Fruit fly (Drosophila melanogaster) whole organism, embryonic: ENCODE data around the gene CG4988.

Source experiments
- ATbp ChIP-seq: fragments of 200-800 bp; sonication (Bioruptor generic); optimal IDR thresholded peaks from 2 replicates; lab custom pipeline; 2017; ENCODE audit warnings: missing biosample characterization, mild to moderate bottlenecking, missing genetic modification characterization, missing genetic modification reagents
- Bgb ChIP-seq: fragments of 200-800 bp; sonication (Bioruptor generic); IDR thresholded peaks from 2 replicates; pipeline ENCODE4 v1.3.6; 2022; ENCODE audit warnings: missing biosample characterization, missing genetic modification characterization; ENCODE audit not compliant: partially characterized antibody
- C15 ChIP-seq: fragments of 200-800 bp; sonication (Bioruptor generic); IDR thresholded peaks from 3 replicates; pipeline ENCODE4 v1.3.6; 2022; ENCODE audit warnings: missing biosample characterization, missing genetic modification characterization
- CG10462 ChIP-seq: fragments of 200-800 bp; sonication (Bioruptor generic); optimal IDR thresholded peaks from 2 replicates; lab custom pipeline; 2016; ENCODE audit warnings: missing biosample characterization, missing genetic modification characterization
- CG10543 ChIP-seq: fragments of 200-800 bp; sonication (Bioruptor generic); optimal IDR thresholded peaks from 3 replicates; lab custom pipeline; 2017; ENCODE audit warnings: missing biosample characterization, mild to moderate bottlenecking, missing genetic modification characterization, moderate library complexity
- CG10565 ChIP-seq: fragments of 200-800 bp; sonication (Bioruptor generic); optimal IDR thresholded peaks from 3 replicates; lab custom pipeline; 2016; ENCODE audit warnings: missing biosample characterization, mild to moderate bottlenecking, missing genetic modification characterization
- CG11456 ChIP-seq: fragments of 200-800 bp; sonication (Bioruptor generic); IDR thresholded peaks from 3 replicates; pipeline ENCODE4 v1.3.6; 2022; ENCODE audit warnings: missing biosample characterization, missing genetic modification characterization
- CG1233 ChIP-seq: fragments of 200-800 bp; sonication (Bioruptor generic); optimal IDR thresholded peaks from 4 replicates; lab custom pipeline; 2018; ENCODE audit warnings: missing biosample characterization, mild to moderate bottlenecking, missing genetic modification characterization
- CG15514 ChIP-seq: fragments of 200-800 bp; sonication (Bioruptor generic); optimal IDR thresholded peaks from 3 replicates; lab custom pipeline; 2017; ENCODE audit warnings: missing biosample characterization, missing genetic modification characterization, mild to moderate bottlenecking, moderate library complexity, missing genetic modification reagents
- CG1647 ChIP-seq: fragments of 200-800 bp; sonication (Bioruptor generic); optimal IDR thresholded peaks from 3 replicates; lab custom pipeline; 2016; ENCODE audit warnings: missing biosample characterization, missing genetic modification characterization
- CG16815 ChIP-seq: fragments of 200-800 bp; sonication (Bioruptor generic); optimal IDR thresholded peaks from 3 replicates; lab custom pipeline; 2017; ENCODE audit warnings: missing biosample characterization, mild to moderate bottlenecking, missing genetic modification characterization
- CG32532 ChIP-seq: fragments of 200-800 bp; sonication (Bioruptor generic); IDR thresholded peaks from 2 replicates; pipeline ENCODE4 v1.3.6; 2022; ENCODE audit warnings: missing biosample characterization, missing genetic modification characterization
- CG32767 ChIP-seq: fragments of 200-800 bp; sonication (Bioruptor generic); IDR thresholded peaks from 2 replicates; pipeline ENCODE4 v1.3.6; 2022; ENCODE audit warnings: missing biosample characterization, missing genetic modification characterization
- CG34376 ChIP-seq: fragments of 200-800 bp; sonication (Bioruptor generic); optimal IDR thresholded peaks from 2 replicates; lab custom pipeline; 2018; ENCODE audit warnings: missing biosample characterization, mild to moderate bottlenecking, missing genetic modification characterization
- CG4328 ChIP-seq: fragments of 200-800 bp; sonication (Bioruptor generic); optimal IDR thresholded peaks from 3 replicates; lab custom pipeline; 2017; ENCODE audit warnings: missing biosample characterization, missing genetic modification reagents, missing genetic modification characterization
- CG4854 ChIP-seq: fragments of 200-800 bp; sonication (Bioruptor generic); optimal IDR thresholded peaks from 2 replicates; lab custom pipeline; 2016; ENCODE audit warnings: missing biosample characterization, missing genetic modification characterization, inconsistent platforms
- CG5180 ChIP-seq: fragments of 200-800 bp; sonication (Bioruptor generic); optimal IDR thresholded peaks from 3 replicates; lab custom pipeline; 2017; ENCODE audit warnings: missing biosample characterization, missing genetic modification characterization, mild to moderate bottlenecking, moderate library complexity, missing genetic modification reagents
- CG6175 ChIP-seq: fragments of 200-800 bp; sonication (Bioruptor generic); IDR thresholded peaks from 3 replicates; pipeline ENCODE4 v1.3.6; 2022; ENCODE audit warnings: missing biosample characterization, missing genetic modification characterization
- CG7928 ChIP-seq: fragments of 200-800 bp; sonication (Bioruptor generic); optimal IDR thresholded peaks from 2 replicates; lab custom pipeline; 2017; ENCODE audit warnings: missing biosample characterization, mild to moderate bottlenecking, missing genetic modification characterization
- Dek ChIP-seq: fragments of 200-800 bp; sonication (Bioruptor generic); optimal IDR thresholded peaks from 3 replicates; lab custom pipeline; 2019; ENCODE audit warnings: missing biosample characterization, mild to moderate bottlenecking, missing genetic modification characterization, moderate library complexity
- Ets65A ChIP-seq: fragments of 200-800 bp; sonication (Bioruptor generic); peaks from one replicate; lab custom pipeline; 2016; ENCODE audit warnings: missing biosample characterization, missing genetic modification characterization
- GATAe ChIP-seq: fragments of 200-800 bp; sonication (Bioruptor generic); conservative IDR thresholded peaks from 2 replicates; pipeline ENCODE4 v1.3.6; 2022; ENCODE audit warnings: missing biosample characterization, missing genetic modification characterization
- Hey ChIP-seq: fragments of 200-800 bp; sonication (Bioruptor generic); optimal IDR thresholded peaks from 3 replicates; lab custom pipeline; 2018; ENCODE audit warnings: missing biosample characterization, mild to moderate bottlenecking, missing genetic modification characterization
- Hmr ChIP-seq: fragments of 200-800 bp; sonication (Bioruptor generic); optimal IDR thresholded peaks from 3 replicates; lab custom pipeline; 2017; ENCODE audit warnings: mild to moderate bottlenecking, missing biosample characterization, missing genetic modification reagents, missing genetic modification characterization
- Med ChIP-seq: fragments of 200-800 bp; sonication (Bioruptor generic); peaks from one replicate; lab custom pipeline; 2016; ENCODE audit warnings: missing biosample characterization, missing genetic modification characterization, mild to moderate bottlenecking, inconsistent platforms, moderate library complexity
- NC2β ChIP-seq: fragments of 200-800 bp; sonication (Bioruptor generic); optimal IDR thresholded peaks from 2 replicates; lab custom pipeline; 2016; ENCODE audit warnings: missing biosample characterization, missing genetic modification characterization
- Nf-YC ChIP-seq: fragments of 200-800 bp; optimal IDR thresholded peaks from 3 replicates; lab custom pipeline; 2019; ENCODE audit warnings: missing biosample characterization, mild to moderate bottlenecking, missing genetic modification characterization, moderate library complexity
- Sry-β ChIP-seq: fragments of 200-800 bp; sonication (Bioruptor generic); optimal IDR thresholded peaks from 2 replicates; lab custom pipeline; 2018; ENCODE audit warnings: missing biosample characterization, mild to moderate bottlenecking, missing genetic modification characterization, moderate library complexity
- Vsx1 ChIP-seq: fragments of 200-800 bp; sonication (Bioruptor generic); optimal IDR thresholded peaks from 2 replicates; lab custom pipeline; 2017; ENCODE audit warnings: missing biosample characterization, mild to moderate bottlenecking, missing genetic modification characterization, missing genetic modification reagents
- cg ChIP-seq: fragments of 200-800 bp; sonication (Bioruptor generic); optimal IDR thresholded peaks from 3 replicates; lab custom pipeline; 2019; ENCODE audit warnings: missing biosample characterization, mild to moderate bottlenecking, missing genetic modification characterization, moderate library complexity
- crp ChIP-seq, 2 experiments: fragments of 200-800 bp; sonication (Bioruptor generic); optimal IDR thresholded peaks; 2 replicates in 1 of 2; 3 replicates in 1 of 2; lab custom pipeline; 2017; ENCODE audit warnings: missing biosample characterization in 2 of 2, missing genetic modification characterization in 2 of 2, mild to moderate bottlenecking in 1 of 2, moderate library complexity in 1 of 2
- cwo ChIP-seq: fragments of 200-800 bp; sonication (Bioruptor generic); optimal IDR thresholded peaks from 3 replicates; lab custom pipeline; 2017; ENCODE audit warnings: missing biosample characterization, missing genetic modification characterization, mild to moderate bottlenecking, moderate library complexity, missing genetic modification reagents
- dpn ChIP-seq, 2 experiments: fragments of 200-800 bp; sonication (Bioruptor generic); optimal IDR thresholded peaks; 3 replicates each; lab custom pipeline; 2016; ENCODE audit warnings: missing biosample characterization in 2 of 2, missing genetic modification characterization in 2 of 2
- exex ChIP-seq: fragments of 200-800 bp; sonication (Bioruptor generic); optimal IDR thresholded peaks from 4 replicates; lab custom pipeline; 2018; ENCODE audit warnings: missing biosample characterization, mild to moderate bottlenecking, missing genetic modification characterization, moderate library complexity
- grn ChIP-seq: fragments of 200-800 bp; sonication (Bioruptor generic); optimal IDR thresholded peaks from 3 replicates; lab custom pipeline; 2017; ENCODE audit warnings: missing biosample characterization, missing genetic modification characterization
- gsb-n ChIP-seq: fragments of 200-800 bp; sonication (Bioruptor generic); optimal IDR thresholded peaks from 3 replicates; lab custom pipeline; 2018; ENCODE audit warnings: missing biosample characterization, mild to moderate bottlenecking, missing genetic modification characterization
- hkb ChIP-seq, 2 experiments: fragments of 200-800 bp in 1 of 2; fragments of >200 bp in 1 of 2; sonication (Bioruptor generic) in 1 of 2; IDR thresholded peaks in 1 of 2; optimal IDR thresholded peaks in 1 of 2; 2 replicates each; pipeline versions ENCODE4 v1.3.6 to Lab custom; 2017 to 2022; ENCODE audit warnings: missing biosample characterization in 1 of 2, missing genetic modification characterization in 1 of 2
- klu ChIP-seq: fragments of 200-800 bp; sonication (Bioruptor generic); IDR thresholded peaks from 2 replicates; pipeline ENCODE4 v1.3.6; 2022; ENCODE audit warnings: missing biosample characterization, missing genetic modification characterization
- lab ChIP-seq: fragments of 200-800 bp; sonication (Bioruptor generic); optimal IDR thresholded peaks from 3 replicates; lab custom pipeline; 2017; ENCODE audit warnings: missing biosample characterization, missing genetic modification characterization, mild to moderate bottlenecking, moderate library complexity, missing genetic modification reagents
- mirr ChIP-seq: fragments of 200-800 bp; sonication (Bioruptor generic); optimal IDR thresholded peaks from 3 replicates; lab custom pipeline; 2018; ENCODE audit warnings: missing biosample characterization, mild to moderate bottlenecking, missing genetic modification characterization
- pros ChIP-seq: fragments of 200-800 bp; sonication (Bioruptor generic); optimal IDR thresholded peaks from 3 replicates; lab custom pipeline; 2019; ENCODE audit warnings: missing biosample characterization, mild to moderate bottlenecking, missing genetic modification characterization, moderate library complexity
- scrt ChIP-seq: fragments of 200-800 bp; sonication (Bioruptor generic); optimal IDR thresholded peaks from 2 replicates; lab custom pipeline; 2018; ENCODE audit warnings: missing biosample characterization, mild to moderate bottlenecking, missing genetic modification characterization, moderate library complexity
- sd ChIP-seq: fragments of 200-800 bp; sonication (Bioruptor generic); optimal IDR thresholded peaks from 3 replicates; lab custom pipeline; 2018; ENCODE audit warnings: missing biosample characterization, mild to moderate bottlenecking, missing genetic modification characterization, moderate library complexity
- sim ChIP-seq: fragments of 200-800 bp; sonication (Bioruptor generic); IDR thresholded peaks from 2 replicates; pipeline ENCODE4 v1.3.6; 2022; ENCODE audit warnings: missing biosample characterization, missing genetic modification characterization
- sob ChIP-seq: fragments of 200-800 bp; sonication (Bioruptor generic); IDR thresholded peaks from 2 replicates; pipeline ENCODE4 v1.3.6; 2022; ENCODE audit warnings: missing biosample characterization, missing genetic modification characterization
- sug ChIP-seq: fragments of 200-800 bp; optimal IDR thresholded peaks from 2 replicates; lab custom pipeline; 2019; ENCODE audit warnings: missing biosample characterization, mild to moderate bottlenecking, missing genetic modification characterization, moderate library complexity
- trem ChIP-seq: fragments of 200-800 bp; optimal IDR thresholded peaks from 3 replicates; lab custom pipeline; 2019; ENCODE audit warnings: missing biosample characterization, mild to moderate bottlenecking, missing genetic modification characterization, moderate library complexity
- twi ChIP-seq: fragments of 200-800 bp; optimal IDR thresholded peaks from 2 replicates; lab custom pipeline; 2019; ENCODE audit warnings: missing biosample characterization, mild to moderate bottlenecking, missing genetic modification characterization, moderate library complexity

The CG4988 gene

DNA sequence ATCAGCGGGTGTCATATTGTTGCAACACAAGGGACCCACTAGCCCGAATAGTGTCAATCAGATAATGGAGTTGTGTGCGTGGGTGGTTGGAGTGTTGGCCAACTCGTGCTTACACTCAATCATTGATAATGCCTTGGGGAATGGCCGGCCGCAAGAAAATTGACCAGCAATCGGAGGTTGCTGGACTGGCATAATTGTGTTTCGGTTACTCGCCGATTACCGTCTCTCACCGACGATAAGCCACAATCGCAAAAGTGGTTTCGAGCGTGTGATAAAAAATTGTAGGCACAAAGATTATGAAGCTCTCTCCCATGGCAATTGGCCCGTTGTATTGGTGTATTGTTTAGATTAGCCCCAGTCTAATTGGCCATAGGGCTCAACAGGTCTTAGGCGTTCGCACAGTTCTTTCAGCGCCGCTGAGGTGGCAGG is 44.0 kb downstream of the CG4988 start, which contains the start of gene Vha100-5:
Vha100-5 (plus strand) TSS at position 395 of the 429 bp plus-strand sequence.
- TF ChIP-seq sug (tag; lab: Kevin White, UChicago) (peak; percentile 72), Vsx1 (GFP tag; lab: Kevin White, UChicago) (peak; percentile 67), Med (GFP tag; lab: Kevin White, UChicago) (peak; percentile 32), CG6175 (GFP tag; lab: Robert Waterston, UW) (0 out of 3 replicates have a peak, but pooled peaks have one; percentile 28), Bgb (GFP tag; lab: Robert Waterston, UW) (no peak), cwo (GFP tag; lab: Kevin White, UChicago) (peak; percentile 53), CG34376 (GFP tag; lab: Kevin White, UChicago) (peak; percentile 79), Hmr (GFP tag; lab: Kevin White, UChicago) (peak; percentile 0), sob (GFP tag; lab: Robert Waterston, UW) (0 out of 2 replicates have a peak, but pooled peaks have one; percentile 11), GATAe (GFP tag; lab: Robert Waterston, UW) (peak; percentile 71; the same call in 1 of the 2 replicates), CG7928 (no peak), mirr (GFP tag; lab: Kevin White, UChicago) (peak; percentile 83), cg (GFP tag; lab: Kevin White, UChicago) (no peak), pros (GFP tag; lab: Kevin White, UChicago) (no peak), grn (GFP tag; lab: Kevin White, UChicago) (peak; percentile 72), CG10543 (GFP tag; lab: Kevin White, UChicago) (peak; percentile 17), lab (peak; percentile 74), exex (tag; lab: Kevin White, UChicago) (peak; percentile 92), CG15514 (GFP tag; lab: Kevin White, UChicago) (no peak)
- TF ChIP-seq, all 482 proteins: peak for 14

DNA sequence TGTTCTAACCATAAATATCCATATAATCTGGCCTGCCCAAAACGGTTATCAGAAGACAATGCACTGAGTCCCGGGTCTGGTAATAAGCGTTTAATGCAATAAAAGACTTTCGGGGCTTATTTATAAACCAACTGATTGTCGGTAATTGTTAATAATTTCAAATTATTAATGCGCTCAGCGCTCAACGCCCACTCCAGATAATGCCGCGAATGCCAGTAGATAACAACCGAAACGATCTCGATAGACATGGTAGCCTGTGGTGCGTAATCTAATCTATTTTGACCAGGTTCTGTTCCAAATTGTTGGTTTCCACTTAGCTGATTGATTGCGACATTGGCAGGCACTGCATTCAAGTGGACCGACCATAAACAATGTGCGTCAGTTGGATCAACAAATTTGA is 46.0 kb downstream of the CG4988 start:
- TF ChIP-seq twi (no peak), klu (GFP tag; lab: Robert Waterston, UW) (no peak), NC2β (GFP tag; lab: Kevin White, UChicago) (no peak), CG10565 (GFP tag; lab: Kevin White, UChicago) (no peak), CG32767 (GFP tag; lab: Robert Waterston, UW) (no peak), CG11456 (GFP tag; lab: Robert Waterston, UW) (no peak), Nf-YC (tag; lab: Kevin White, UChicago) (no peak), ATbp (GFP tag; lab: Kevin White, UChicago) (no peak), scrt (GFP tag; lab: Kevin White, UChicago) (no peak), CG1647 (GFP tag; lab: Kevin White, UChicago) (no peak), CG1233 (GFP tag; lab: Kevin White, UChicago) (no peak), pros (GFP tag; lab: Kevin White, UChicago) (no peak), trem (tag; lab: Kevin White, UChicago) (no peak), sd (tag; lab: Kevin White, UChicago) (peak; percentile 59), Ets65A (GFP tag; lab: Kevin White, UChicago) (peak; percentile 81), CG10462 (GFP tag; lab: Kevin White, UChicago) (no peak), hkb (optimal IDR thresholded peaks at IDR 0.05; lab: Kevin White, UChicago) (no peak), hkb (GFP tag; IDR thresholded peaks at IDR 0.05; lab: Robert Waterston, UW) (no peak), cwo (GFP tag; lab: Kevin White, UChicago) (no peak), CG4854 (GFP tag; lab: Kevin White, UChicago) (no peak), C15 (GFP tag; lab: Robert Waterston, UW) (no peak), GATAe (GFP tag; lab: Robert Waterston, UW) (peak; percentile 82), Hey (tag; lab: Kevin White, UChicago) (peak; percentile 92), Dek (tag; lab: Kevin White, UChicago) (no peak), CG5180 (GFP tag; lab: Kevin White, UChicago) (no peak), gsb-n (tag; lab: Kevin White, UChicago) (no peak), CG32532 (no peak), dpn (GFP tag; optimal IDR thresholded peaks at IDR 0.05; lab: Kevin White, UChicago) (no peak), sim (GFP tag; lab: Robert Waterston, UW) (no peak), Sry-β (GFP tag; lab: Kevin White, UChicago) (no peak), CG4328 (GFP tag; lab: Kevin White, UChicago) (no peak), CG16815 (GFP tag; lab: Kevin White, UChicago) (no peak), crp (GFP tag; optimal IDR thresholded peaks at IDR 0.05; lab: Kevin White, UChicago) (no peak)
